Fruit fly (Drosophila melanogaster) whole organism, adult: ENCODE data around the gene CG1552.
"Not testable (repeated sequence)": the region's sequence is repeated elsewhere in the genome, so short reads cannot be mapped to it uniquely, and the experiment has no call there.

Experiments used
- CG11617 ChIP-seq: fragments of 200-800 bp; sonication (Bioruptor generic); optimal IDR thresholded peaks from 2 replicates; lab custom pipeline; 2017; ENCODE audit warnings: mild to moderate bottlenecking, missing biosample characterization, missing genetic modification reagents, missing genetic modification characterization
- CG12768 ChIP-seq: fragments of 200-800 bp; sonication (Bioruptor generic); optimal IDR thresholded peaks from 2 replicates; lab custom pipeline; 2017; ENCODE audit warnings: missing biosample characterization, missing genetic modification characterization, mild to moderate bottlenecking, moderate library complexity, missing genetic modification reagents
- CG14711 ChIP-seq: fragments of 200-800 bp; sonication (Bioruptor generic); optimal IDR thresholded peaks from 2 replicates; lab custom pipeline; 2018; ENCODE audit warnings: missing biosample characterization, mild to moderate bottlenecking, missing genetic modification characterization, moderate library complexity
- CG1620 ChIP-seq: fragments of 200-800 bp; sonication (Bioruptor generic); optimal IDR thresholded peaks from 2 replicates; lab custom pipeline; 2016; ENCODE audit warnings: missing biosample characterization, missing genetic modification characterization
- CG33017 ChIP-seq: fragments of 200-800 bp; sonication (Bioruptor generic); optimal IDR thresholded peaks from 2 replicates; lab custom pipeline; 2018; ENCODE audit warnings: missing biosample characterization, mild to moderate bottlenecking, missing genetic modification characterization, moderate library complexity
- CG5204 ChIP-seq: fragments of 200-800 bp; sonication (Bioruptor generic); optimal IDR thresholded peaks from 2 replicates; lab custom pipeline; 2016; ENCODE audit warnings: missing biosample characterization, missing genetic modification characterization
- CG7045 ChIP-seq: fragments of 200-800 bp; sonication (Bioruptor generic); optimal IDR thresholded peaks from 2 replicates; lab custom pipeline; 2017; ENCODE audit warnings: missing biosample characterization, mild to moderate bottlenecking, missing genetic modification characterization
- CG7101 ChIP-seq: fragments of 200-800 bp; sonication (Bioruptor generic); optimal IDR thresholded peaks from 2 replicates; lab custom pipeline; 2018; ENCODE audit warnings: missing biosample characterization, mild to moderate bottlenecking, missing genetic modification characterization, moderate library complexity
- Clk ChIP-seq: fragments of 200-800 bp; sonication (Bioruptor generic); optimal IDR thresholded peaks from 2 replicates; lab custom pipeline; 2017; ENCODE audit warnings: missing biosample characterization, missing genetic modification characterization
- Crg-1 ChIP-seq: fragments of 200-800 bp; sonication (Bioruptor generic); optimal IDR thresholded peaks from 2 replicates; lab custom pipeline; 2016; ENCODE audit warnings: missing biosample characterization, missing genetic modification characterization
- Hr96 ChIP-seq: fragments of 200-800 bp; sonication (Bioruptor generic); optimal IDR thresholded peaks from 2 replicates; lab custom pipeline; 2016; ENCODE audit warnings: missing biosample characterization, missing genetic modification characterization
- Mnt ChIP-seq: fragments of 200-800 bp; sonication (Bioruptor generic); optimal IDR thresholded peaks from 2 replicates; lab custom pipeline; 2016; ENCODE audit warnings: missing biosample characterization, mild to moderate bottlenecking, missing genetic modification characterization
- bab1 ChIP-seq: fragments of 200-800 bp; sonication (Bioruptor generic); optimal IDR thresholded peaks from 3 replicates; lab custom pipeline; 2019; ENCODE audit warnings: missing biosample characterization, mild to moderate bottlenecking, missing genetic modification characterization, moderate library complexity
- cic ChIP-seq: fragments of 200-800 bp; sonication (Bioruptor generic); optimal IDR thresholded peaks from 2 replicates; lab custom pipeline; 2017; ENCODE audit warnings: missing biosample characterization, mild to moderate bottlenecking, missing genetic modification characterization, moderate library complexity
- cnc ChIP-seq, 2 experiments: fragments of >200 bp; optimal IDR thresholded peaks; 2 replicates each; lab custom pipeline; 2017
- kay ChIP-seq: fragments of 200-800 bp; sonication (Bioruptor generic); peaks from one replicate; lab custom pipeline; 2016; ENCODE audit warnings: missing biosample characterization, missing genetic modification characterization, borderline replicate concordance
- ovo ChIP-seq: fragments of 200-800 bp; sonication (Bioruptor generic); optimal IDR thresholded peaks from 2 replicates; lab custom pipeline; 2016; ENCODE audit warnings: missing biosample characterization, missing genetic modification characterization
- pad ChIP-seq: fragments of 200-800 bp; sonication (Bioruptor generic); optimal IDR thresholded peaks from 3 replicates; lab custom pipeline; 2017; ENCODE audit warnings: missing biosample characterization, missing genetic modification characterization, mild to moderate bottlenecking, moderate library complexity, missing genetic modification reagents
- tj ChIP-seq: fragments of 200-800 bp; sonication (Bioruptor generic); optimal IDR thresholded peaks from 3 replicates; lab custom pipeline; 2017; ENCODE audit warnings: missing biosample characterization, mild to moderate bottlenecking, missing genetic modification characterization, moderate library complexity
- toe ChIP-seq: fragments of 200-800 bp; sonication (Bioruptor generic); optimal IDR thresholded peaks from 2 replicates; lab custom pipeline; 2016; ENCODE audit warnings: missing biosample characterization, missing genetic modification characterization

CG1552 gene

DNA sequence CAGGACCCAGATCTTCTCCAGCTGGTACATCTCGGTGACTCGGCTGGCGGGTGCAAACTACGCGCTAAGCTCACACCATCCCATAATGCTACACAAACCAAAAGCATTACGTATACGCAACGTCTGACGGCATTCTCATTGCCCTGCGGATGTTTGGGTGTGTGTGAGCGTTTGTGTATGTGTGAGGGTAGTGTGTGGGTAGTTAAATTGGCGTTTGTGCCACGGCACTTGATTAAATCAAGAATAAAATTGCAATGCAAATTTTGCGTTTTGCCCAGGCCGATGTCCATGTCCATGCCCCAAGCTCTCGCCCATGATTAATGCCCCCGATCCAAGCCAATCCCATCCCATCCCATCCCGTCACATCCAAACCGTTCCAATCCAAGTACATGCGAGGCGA lies at the start of gene CG1552:
Gene CG1552, minus strand, starts transcription at position 101 of the 400 bp plus-strand sequence.
- TF ChIP-seq CG1620, result no peak
- TF ChIP-seq CG7045 (GFP tag; lab: Kevin White, UChicago), result no peak
- TF ChIP-seq pad, result no peak
- TF ChIP-seq cnc (optimal IDR thresholded peaks at IDR 0.05; lab: Kevin White, UChicago), result no peak
- TF ChIP-seq toe, result no peak
- TF ChIP-seq ovo, result no peak
- no peak for TF ChIP-seq CG12768 (GFP tag; lab: Kevin White, UChicago)
- no peak for TF ChIP-seq bab1 (GFP tag; lab: Kevin White, UChicago)

DNA sequence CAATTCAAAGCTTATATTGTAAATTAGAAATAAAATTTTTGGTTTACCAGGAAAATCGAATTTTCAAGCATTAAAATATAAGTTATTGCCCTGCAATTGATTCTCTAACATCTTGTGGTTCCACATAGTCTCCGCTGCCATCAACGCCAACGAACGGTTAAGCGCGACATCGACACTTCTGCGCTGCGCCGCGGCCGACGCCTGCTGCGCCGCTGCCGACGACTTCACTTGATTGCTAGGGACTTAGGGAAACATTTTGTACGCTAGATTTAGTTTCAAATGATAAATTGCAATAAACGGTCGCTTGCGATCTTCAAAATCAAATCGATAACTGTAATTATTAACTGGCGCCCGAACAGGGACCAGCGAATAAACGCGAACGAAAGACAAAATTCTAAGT lies 42.6 kb upstream of the CG1552 start, which contains the start of gene CG42249:
Gene CG42249, plus strand, starts transcription at position 301 of the 400 bp plus-strand sequence.
- not testable (repeated sequence) for TF ChIP-seq tj (GFP tag; lab: Kevin White, UChicago); cic (GFP tag; lab: Kevin White, UChicago); pad

DNA sequence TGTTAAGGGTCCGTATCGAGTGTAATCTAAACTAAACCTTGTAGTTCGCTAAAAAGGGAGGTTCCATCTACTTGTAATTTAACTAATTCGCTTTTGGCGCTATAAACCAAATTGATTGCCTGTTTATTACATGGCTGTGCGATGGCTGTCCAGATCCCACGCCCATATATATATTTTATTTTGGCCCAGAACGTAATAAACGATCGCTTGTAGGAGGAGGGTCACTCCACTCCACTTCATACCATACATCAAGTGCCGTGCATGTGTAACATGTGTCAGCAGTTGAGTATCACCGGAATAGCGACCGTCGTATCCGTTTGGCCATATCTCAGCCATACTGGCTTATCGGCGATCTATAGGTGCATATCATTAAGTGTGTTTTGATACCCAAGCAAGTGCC lies 41.9 kb upstream of the CG1552 start:
- TF ChIP-seq cic (GFP tag; lab: Kevin White, UChicago), result peak; percentile 15
- TF ChIP-seq CG33017 (tag; lab: Kevin White, UChicago), result no peak
- peak; percentile 55 for TF ChIP-seq Mnt (GFP tag; lab: Kevin White, UChicago)

DNA sequence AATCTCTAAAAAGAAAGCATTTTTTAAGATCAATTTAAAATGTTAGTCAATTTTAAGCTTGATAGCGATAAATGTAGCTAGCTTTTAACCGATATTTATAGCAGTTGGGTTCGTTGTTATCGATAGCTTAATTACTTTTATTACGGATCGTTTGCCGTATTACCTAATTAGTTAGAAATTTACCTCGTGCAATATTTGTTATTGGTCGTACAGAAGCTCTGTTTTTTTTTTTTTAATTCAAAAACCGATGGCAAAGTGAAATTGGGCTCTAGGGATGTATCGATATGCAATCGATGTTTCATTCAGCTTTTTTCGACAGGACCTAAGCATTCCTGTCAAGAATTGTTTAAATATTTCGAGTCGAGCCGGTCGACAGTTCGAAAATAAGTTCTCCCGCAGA lies 38.8 kb upstream of the CG1552 start, which contains the start of gene CG2061:
Gene CG2061, plus strand, starts transcription at position 292 of the 400 bp plus-strand sequence.
- TF ChIP-seq ovo, result no peak
- TF ChIP-seq tj (GFP tag; lab: Kevin White, UChicago), result no peak
- no peak for TF ChIP-seq CG14711
- no peak for TF ChIP-seq cnc (optimal IDR thresholded peaks at IDR 0.05; lab: Kevin White, UChicago)
- TF ChIP-seq CG1620, result no peak
- no peak for TF ChIP-seq Mnt (GFP tag; lab: Kevin White, UChicago)
- TF ChIP-seq CG11617, result no peak
- TF ChIP-seq Hr96 (GFP tag; lab: Kevin White, UChicago), result no peak
- no peak for TF ChIP-seq CG12768 (GFP tag; lab: Kevin White, UChicago)
- TF ChIP-seq toe, result no peak
- no peak for TF ChIP-seq CG5204
- no peak for TF ChIP-seq pad
- TF ChIP-seq Clk (GFP tag; lab: Kevin White, UChicago), result no peak
- TF ChIP-seq CG7101, result no peak
- no peak for TF ChIP-seq bab1 (GFP tag; lab: Kevin White, UChicago)
- TF ChIP-seq kay (GFP tag; lab: Kevin White, UChicago), result no peak
- TF ChIP-seq cic (GFP tag; lab: Kevin White, UChicago), result no peak
- no peak for TF ChIP-seq CG33017 (tag; lab: Kevin White, UChicago)

DNA sequence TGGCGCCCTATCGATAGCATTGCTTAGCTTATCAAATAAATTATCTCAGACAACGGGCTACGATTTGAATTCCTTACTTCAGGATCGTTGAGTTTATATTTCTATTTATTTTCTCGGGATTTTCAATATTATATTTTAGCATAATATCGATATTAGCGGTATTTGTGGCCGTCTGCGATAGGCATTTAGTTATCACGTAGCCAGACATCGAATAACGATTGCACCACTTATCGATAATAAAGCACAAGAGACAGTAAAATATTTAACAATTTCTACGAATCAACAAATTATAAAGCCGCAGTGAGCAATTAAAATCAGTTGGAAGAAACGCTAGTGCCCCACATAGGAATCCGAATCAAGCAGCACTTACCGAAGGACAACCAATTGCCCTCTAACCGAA lies 36.8 kb upstream of the CG1552 start, which contains the start of gene CG2076:
Gene CG2076, plus strand, starts transcription at position 50 of the 400 bp plus-strand sequence.
- TF ChIP-seq tj (GFP tag; lab: Kevin White, UChicago) (peak; percentile 16), CG33017 (tag; lab: Kevin White, UChicago) (no peak), CG12768 (GFP tag; lab: Kevin White, UChicago) (no peak), Hr96 (GFP tag; lab: Kevin White, UChicago) (no peak), pad (no peak)

DNA sequence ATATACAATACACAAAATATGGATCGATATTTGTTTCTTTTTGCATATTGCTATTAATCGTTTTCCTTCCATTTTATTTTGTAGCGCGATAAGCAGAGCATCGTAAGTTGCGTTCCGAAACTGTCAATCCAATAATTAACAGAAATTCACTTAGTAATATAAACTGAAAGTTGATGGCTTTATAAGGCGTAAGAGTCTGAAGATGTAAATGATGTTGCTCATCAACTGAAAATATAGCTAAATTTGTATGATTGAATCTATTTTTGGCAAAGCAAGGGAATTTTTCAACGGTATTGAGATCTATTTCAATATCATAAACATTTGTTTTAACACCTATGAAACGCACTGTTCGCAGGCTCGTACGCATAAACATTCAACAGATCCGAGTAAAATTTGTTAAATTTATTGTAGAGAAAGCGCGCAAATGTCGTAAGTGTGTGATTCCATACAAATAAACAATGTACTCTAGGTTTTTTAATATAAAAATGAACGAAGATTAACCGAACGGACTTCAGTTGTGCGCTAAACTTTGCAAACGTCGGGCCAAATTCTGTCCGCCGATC lies 35.5 kb upstream of the CG1552 start, which contains the start of gene Vago:
Gene Vago, plus strand, starts transcription at position 513 of the 563 bp plus-strand sequence.
- no peak for TF ChIP-seq cnc (optimal IDR thresholded peaks at IDR 0.05; lab: Kevin White, UChicago)
- peak; percentile 29 for TF ChIP-seq CG11617
- peak; percentile 11 for TF ChIP-seq Mnt (GFP tag; lab: Kevin White, UChicago)
- no peak for TF ChIP-seq bab1 (GFP tag; lab: Kevin White, UChicago)
- TF ChIP-seq CG7101, result peak; percentile 70
- TF ChIP-seq Crg-1 (GFP tag; lab: Kevin White, UChicago), result no peak
- TF ChIP-seq toe, result no peak
- no peak for TF ChIP-seq tj (GFP tag; lab: Kevin White, UChicago)
- peak; percentile 5 for TF ChIP-seq kay (GFP tag; lab: Kevin White, UChicago)
- TF ChIP-seq cic (GFP tag; lab: Kevin White, UChicago), result no peak
- no peak for TF ChIP-seq CG7045 (GFP tag; lab: Kevin White, UChicago)
- TF ChIP-seq Clk (GFP tag; lab: Kevin White, UChicago), result no peak
- TF ChIP-seq CG14711, result peak; percentile 46
- TF ChIP-seq CG33017 (tag; lab: Kevin White, UChicago), result peak; percentile 33
- peak; percentile 17 for TF ChIP-seq CG12768 (GFP tag; lab: Kevin White, UChicago)
- no peak for TF ChIP-seq ovo
- TF ChIP-seq pad, result peak; percentile 31
- TF ChIP-seq CG1620, result no peak
- peak; percentile 41 for TF ChIP-seq Hr96 (GFP tag; lab: Kevin White, UChicago)
- no peak for TF ChIP-seq CG5204

DNA sequence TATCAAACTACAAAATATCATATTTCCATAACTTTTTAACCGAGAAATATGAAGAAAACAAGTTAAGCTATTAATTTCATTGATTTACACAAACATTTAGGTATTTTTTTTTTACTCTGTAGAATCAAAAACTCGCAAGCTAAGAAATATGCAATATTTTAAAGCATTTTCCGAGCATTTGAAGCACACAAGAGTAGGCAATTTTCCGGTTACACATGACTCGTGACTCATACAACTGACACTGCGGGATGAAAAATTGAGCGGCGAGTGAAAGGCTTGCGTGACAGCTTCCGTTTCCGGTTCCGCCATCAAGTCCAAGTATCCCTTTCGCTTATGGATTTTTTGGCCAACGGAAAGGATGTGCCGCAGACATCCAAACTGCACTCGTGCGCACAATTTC lies 34.0 kb upstream of the CG1552 start:
- TF ChIP-seq CG7101 (peak; percentile 1), bab1 (GFP tag; lab: Kevin White, UChicago) (peak; percentile 55), cnc (optimal IDR thresholded peaks at IDR 0.05; lab: Kevin White, UChicago) (no peak), Crg-1 (GFP tag; lab: Kevin White, UChicago) (no peak), Mnt (GFP tag; lab: Kevin White, UChicago) (peak; percentile 30), CG33017 (tag; lab: Kevin White, UChicago) (no peak), tj (GFP tag; lab: Kevin White, UChicago) (peak; percentile 45), Hr96 (GFP tag; lab: Kevin White, UChicago) (peak; percentile 51), kay (GFP tag; lab: Kevin White, UChicago) (no peak), CG11617 (peak; percentile 48), ovo (peak; percentile 11), CG7045 (GFP tag; lab: Kevin White, UChicago) (no peak), pad (peak; percentile 12)
